Worm (Caenorhabditis elegans) whole organism, late embryonic: Measurements from ENCODE around the gene lipl-1.

Experiments used
- ceh-48 ChIP-seq: sonication (generic microtip); optimal IDR thresholded peaks from 2 replicates; lab custom pipeline; 2016; ENCODE audit warnings: missing genetic modification characterization, inconsistent platforms, missing compliant biosample characterization
- ceh-6 ChIP-seq: fragments of 200-800 bp; sonication (Bioruptor generic); optimal IDR thresholded peaks from 2 replicates; lab custom pipeline; 2018; ENCODE audit warnings: mild to moderate bottlenecking, missing genetic modification characterization, missing compliant biosample characterization
- dve-1 ChIP-seq: sonication (generic microtip); optimal IDR thresholded peaks from 2 replicates; lab custom pipeline; 2017; ENCODE audit warnings: antibody characterized with exemption, mild to moderate bottlenecking, missing genetic modification characterization, missing compliant biosample characterization
- fkh-6 ChIP-seq: sonication (generic microtip); optimal IDR thresholded peaks from 2 replicates; lab custom pipeline; 2016; ENCODE audit warnings: missing genetic modification characterization, missing compliant biosample characterization
- lim-6 ChIP-seq: sonication (generic microtip); optimal IDR thresholded peaks from 2 replicates; lab custom pipeline; 2016; ENCODE audit warnings: missing genetic modification characterization, missing compliant biosample characterization
- npax-4 ChIP-seq: sonication (generic microtip); optimal IDR thresholded peaks from 2 replicates; lab custom pipeline; 2016; ENCODE audit warnings: missing genetic modification characterization, missing compliant biosample characterization
- pag-3 ChIP-seq: sonication (generic microtip); optimal IDR thresholded peaks from 2 replicates; lab custom pipeline; 2016; ENCODE audit warnings: missing compliant biosample characterization, missing genetic modification characterization, borderline replicate concordance
- pha-4 ChIP-seq: fragments of 150-350 bp; optimal IDR thresholded peaks from 2 replicates; lab custom pipeline; 2018; ENCODE audit warnings: missing biosample characterization, missing genetic modification reagents, missing genetic modification characterization
- pqm-1 ChIP-seq: sonication (generic microtip); optimal IDR thresholded peaks from 2 replicates; lab custom pipeline; 2016; ENCODE audit warnings: missing genetic modification characterization, missing compliant biosample characterization

DNA sequence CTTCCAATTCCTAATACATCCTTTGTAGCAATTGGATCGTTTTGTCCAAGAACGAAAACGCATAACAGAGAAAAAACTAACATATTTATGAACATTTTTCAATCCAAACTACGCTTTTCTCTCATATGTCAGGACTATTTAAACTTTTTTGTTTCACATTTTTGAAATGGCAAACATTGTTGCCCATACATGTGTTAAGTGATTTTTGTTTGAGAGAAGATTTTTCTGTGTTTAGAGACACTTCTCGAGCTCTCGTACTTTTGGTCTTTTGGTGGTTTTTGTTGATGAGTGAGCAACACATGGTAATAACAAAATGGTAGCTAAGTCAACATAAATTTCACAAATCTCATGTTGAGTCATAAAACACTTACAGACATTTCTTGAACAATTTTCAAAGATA is 14.7 kb upstream of the lipl-1 start, which contains the start of gene ttr-28:
- no peak for TF ChIP-seq pag-3 (tag; lab: Kevin White, UChicago)
- TF ChIP-seq ceh-6 (GFP tag; lab: Kevin White, UChicago): no peak
- no peak for TF ChIP-seq ceh-48 (tag; lab: Kevin White, UChicago)
- no peak for TF ChIP-seq dve-1 (tag; lab: Kevin White, UChicago)
- TF ChIP-seq pqm-1 (tag; lab: Kevin White, UChicago): no peak
- no peak for TF ChIP-seq lim-6 (tag; lab: Kevin White, UChicago)
- TF ChIP-seq fkh-6 (tag; lab: Kevin White, UChicago): no peak
- TF ChIP-seq pha-4: no peak
- TF ChIP-seq npax-4: no peak
